Fruit fly (Drosophila melanogaster) Kc167 (cell line): ENCODE data around the gene Or83a.
A peak's percentile ranks its signal among the peaks of the same experiment; 100 is the strongest.

Source experiments
- Myc ChIP-seq: fragments of >200 bp; optimal IDR thresholded peaks from 2 replicates; lab custom pipeline; 2017; ENCODE audit warnings: missing external identifiers
- Sin3A ChIP-seq: fragments of >200 bp; optimal IDR thresholded peaks from 2 replicates; lab custom pipeline; 2018; ENCODE audit warnings: missing external identifiers
- h ChIP-seq: fragments of >200 bp; optimal IDR thresholded peaks from 3 replicates; lab custom pipeline; 2018; ENCODE audit warnings: missing external identifiers
- insv ChIP-seq: fragments of >200 bp; optimal IDR thresholded peaks from 3 replicates; lab custom pipeline; 2018; ENCODE audit warnings: missing external identifiers
- psq ChIP-seq: fragments of >200 bp; optimal IDR thresholded peaks from 2 replicates; lab custom pipeline; 2017; ENCODE audit warnings: missing external identifiers
- ttk ChIP-seq: sonication (Bioruptor generic); optimal IDR thresholded peaks from 2 replicates; lab custom pipeline; 2017; ENCODE audit warnings: missing external identifiers

The Or83a gene

DNA sequence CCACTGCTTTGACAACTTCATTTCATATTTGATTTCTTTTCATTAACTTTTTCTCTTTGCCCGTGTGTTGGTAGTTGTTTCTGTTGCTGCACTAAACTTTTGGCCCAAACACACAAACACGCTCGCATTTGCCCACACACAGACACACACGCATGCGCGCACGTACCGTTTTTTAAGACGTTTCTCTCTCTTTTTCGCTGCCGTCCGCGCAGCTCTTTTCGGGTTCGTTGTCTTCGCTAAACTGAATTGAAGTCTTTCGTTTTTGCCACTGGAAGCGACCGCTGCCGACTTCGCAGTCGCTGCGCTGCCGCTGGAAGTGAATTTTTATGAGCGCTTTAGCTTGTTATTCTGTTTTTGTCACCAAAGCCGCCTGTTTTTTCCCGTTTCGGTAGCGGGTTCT is 6.4 kb downstream of the Or83a start, which contains the start of gene kkv:
Gene kkv (minus strand): TSS at position 246 of the 400 bp plus-strand sequence.
- no peak for TF ChIP-seq insv (lab: Kevin White, UChicago)
- TF ChIP-seq Sin3A (lab: Kevin White, UChicago), result no peak
- TF ChIP-seq h, result no peak
- no peak for TF ChIP-seq ttk (lab: Kevin White, UChicago)
- no peak for TF ChIP-seq Myc
- TF ChIP-seq psq (lab: Kevin White, UChicago), result no peak

DNA sequence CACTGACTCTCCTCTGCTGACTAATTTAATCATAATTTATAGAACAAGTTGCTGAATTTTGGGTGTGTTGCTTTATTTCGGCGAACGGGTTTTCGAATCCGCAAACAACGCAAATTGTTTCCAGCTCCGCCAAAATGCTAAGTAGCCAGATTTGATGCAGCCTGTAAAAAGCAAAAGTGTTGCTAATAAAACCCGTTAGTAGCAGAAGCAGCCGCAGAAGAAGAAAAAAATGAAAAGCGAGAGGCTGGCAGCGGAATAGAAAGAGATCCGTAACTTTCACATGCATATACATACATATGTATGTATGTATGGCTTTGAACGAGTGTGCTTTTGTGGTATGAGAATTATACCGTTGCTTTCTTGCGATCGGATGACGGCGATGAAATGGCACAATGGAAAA is 7.0 kb downstream of the Or83a start:
- TF ChIP-seq psq (lab: Kevin White, UChicago) (no peak), ttk (lab: Kevin White, UChicago) (no peak), insv (lab: Kevin White, UChicago) (no peak), Sin3A (lab: Kevin White, UChicago) (no peak), Myc (no peak), h (no peak)

DNA sequence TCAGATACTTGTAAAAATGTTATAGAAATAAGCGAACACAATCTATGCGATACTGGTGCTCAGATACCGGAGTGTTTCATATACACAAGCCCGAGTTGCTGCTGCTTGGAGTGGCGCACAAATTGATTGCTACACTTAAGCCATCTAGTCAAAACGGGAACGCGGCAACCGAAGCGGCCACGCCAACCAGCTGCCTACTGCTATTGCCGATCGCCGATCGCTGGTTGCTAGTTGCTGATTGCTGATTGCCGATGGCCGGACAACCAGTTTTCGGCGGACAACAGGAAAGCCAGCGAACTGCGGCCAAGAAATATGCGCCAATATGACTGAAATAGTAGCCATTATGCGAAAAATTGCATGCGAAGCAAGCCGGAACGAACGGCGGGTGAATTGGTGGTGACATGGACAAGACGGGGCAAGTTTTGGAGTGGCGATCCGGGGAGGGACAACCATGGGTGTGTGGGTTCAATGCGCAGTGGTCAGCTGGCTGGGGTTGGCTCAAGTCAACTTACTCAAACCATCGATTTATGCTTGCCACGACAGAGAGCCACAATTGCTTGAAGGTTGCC is 8.8 kb downstream of the Or83a start:
- no peak for TF ChIP-seq Myc
- no peak for TF ChIP-seq ttk (lab: Kevin White, UChicago)
- TF ChIP-seq Sin3A (lab: Kevin White, UChicago), result no peak
- no peak for TF ChIP-seq h
- TF ChIP-seq psq (lab: Kevin White, UChicago), result no peak
- TF ChIP-seq insv (lab: Kevin White, UChicago), result no peak

DNA sequence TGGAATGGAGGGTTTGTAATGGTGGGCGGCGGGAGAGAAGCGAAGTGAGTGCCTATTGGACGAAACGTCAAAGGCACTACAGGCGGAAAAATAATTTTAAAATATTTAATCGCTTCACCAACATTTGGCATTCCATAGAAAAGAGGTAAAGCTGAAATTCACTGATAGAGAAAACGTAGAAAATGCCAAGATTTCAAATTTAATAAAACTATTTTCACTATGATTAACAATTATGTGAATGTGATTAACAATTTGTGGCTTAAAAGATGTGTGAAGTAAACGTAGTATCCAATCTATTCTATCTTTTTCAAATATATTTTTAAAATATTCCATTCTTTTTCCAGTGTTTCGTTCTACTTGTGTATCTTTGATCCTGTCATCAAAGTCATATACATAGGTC is 9.6 kb downstream of the Or83a start:
- TF ChIP-seq ttk (lab: Kevin White, UChicago) (no peak), Myc (no peak), Sin3A (lab: Kevin White, UChicago) (no peak), psq (lab: Kevin White, UChicago) (no peak), h (no peak), insv (lab: Kevin White, UChicago) (no peak)

DNA sequence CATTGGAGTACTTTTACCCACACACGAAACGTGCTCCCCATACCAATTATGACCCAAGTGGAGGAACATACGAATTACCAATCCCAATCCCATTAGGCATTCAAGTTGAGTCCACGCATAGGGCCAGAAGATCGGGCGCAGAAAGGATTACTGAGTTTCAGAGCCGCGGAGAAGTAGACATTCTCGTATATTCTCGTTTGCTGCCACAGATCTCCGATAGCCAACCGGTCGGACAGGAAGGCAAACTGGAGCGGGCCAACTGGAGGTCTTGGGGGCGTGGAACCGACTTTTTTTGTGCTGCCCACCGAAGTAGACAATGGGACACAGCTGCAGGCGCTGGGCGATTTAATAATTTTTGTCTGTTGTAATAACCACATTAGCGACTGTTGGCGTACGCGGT is 10.0 kb downstream of the Or83a start:
- no peak for TF ChIP-seq h
- TF ChIP-seq insv (lab: Kevin White, UChicago), result no peak
- no peak for TF ChIP-seq Myc
- TF ChIP-seq Sin3A (lab: Kevin White, UChicago), result no peak
- TF ChIP-seq psq (lab: Kevin White, UChicago), result no peak
- no peak for TF ChIP-seq ttk (lab: Kevin White, UChicago)

DNA sequence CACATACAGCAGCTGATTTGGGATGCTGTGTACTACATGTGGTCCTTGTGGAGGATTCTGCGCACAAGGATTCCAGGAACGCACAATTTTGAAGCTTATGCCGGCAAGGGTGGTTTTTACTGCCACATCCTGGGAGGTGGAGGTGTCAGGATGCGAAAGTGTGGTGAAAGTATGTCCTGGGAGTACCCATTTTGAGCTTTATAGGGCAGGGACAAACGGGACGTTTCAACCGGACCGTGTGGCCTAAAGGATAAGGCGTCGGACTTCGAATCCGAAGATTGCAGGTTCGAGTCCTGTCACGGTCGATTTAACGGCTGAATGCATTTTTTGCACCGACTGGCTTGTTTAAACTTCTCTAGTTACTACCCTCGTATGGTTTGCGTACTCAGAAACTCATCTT is 11.0 kb downstream of the Or83a start:
- TF ChIP-seq Myc, result no peak
- no peak for TF ChIP-seq psq (lab: Kevin White, UChicago)
- TF ChIP-seq ttk (lab: Kevin White, UChicago), result no peak
- no peak for TF ChIP-seq Sin3A (lab: Kevin White, UChicago)
- no peak for TF ChIP-seq h
- TF ChIP-seq insv (lab: Kevin White, UChicago), result no peak

DNA sequence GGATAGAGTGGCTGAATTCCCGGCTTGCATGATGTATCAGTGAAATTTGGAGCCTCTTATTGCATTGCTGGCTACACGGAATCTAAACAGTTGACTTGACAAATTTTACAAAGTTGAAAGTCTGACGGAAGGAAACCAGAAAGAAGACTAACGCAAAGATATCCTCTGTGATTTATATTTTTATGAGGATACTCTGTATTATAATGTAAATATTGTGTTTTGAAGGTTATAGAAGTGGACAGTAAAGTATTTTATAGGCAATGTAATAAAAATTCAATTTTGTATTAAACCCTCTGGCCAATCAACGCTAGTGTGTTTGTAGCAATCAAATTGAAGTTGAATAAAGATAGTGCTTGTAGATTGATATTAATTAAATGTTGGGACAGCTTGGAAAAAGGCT is 11.4 kb downstream of the Or83a start, which contains the start of gene CG14668:
Gene CG14668 (minus strand): TSS at position 101 of the 400 bp plus-strand sequence.
- TF ChIP-seq Sin3A (lab: Kevin White, UChicago), result no peak
- no peak for TF ChIP-seq psq (lab: Kevin White, UChicago)
- TF ChIP-seq Myc, result no peak
- no peak for TF ChIP-seq ttk (lab: Kevin White, UChicago)
- no peak for TF ChIP-seq h
- no peak for TF ChIP-seq insv (lab: Kevin White, UChicago)

DNA sequence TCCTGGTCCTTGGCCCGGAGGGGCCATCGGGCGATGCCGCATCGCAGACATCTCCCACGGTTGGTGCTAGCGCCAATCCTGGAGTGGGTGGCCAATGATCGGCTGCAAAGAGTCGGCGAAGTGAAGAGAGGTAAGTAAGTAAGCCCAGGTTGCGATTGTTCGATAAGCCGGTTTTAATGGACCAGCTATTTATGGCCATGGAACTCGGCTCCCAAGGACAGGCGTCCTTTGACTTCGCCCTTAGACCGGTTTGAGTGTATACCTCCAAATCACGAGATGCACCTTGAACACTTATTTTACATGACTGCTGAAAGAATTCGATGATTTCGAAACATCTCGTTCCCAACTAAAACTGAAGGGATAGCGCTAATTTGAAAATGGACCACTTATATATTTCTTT is 13.2 kb downstream of the Or83a start:
- TF ChIP-seq psq (lab: Kevin White, UChicago) (no peak), ttk (lab: Kevin White, UChicago) (no peak), insv (lab: Kevin White, UChicago) (no peak), Sin3A (lab: Kevin White, UChicago) (no peak), h (no peak), Myc (no peak)

DNA sequence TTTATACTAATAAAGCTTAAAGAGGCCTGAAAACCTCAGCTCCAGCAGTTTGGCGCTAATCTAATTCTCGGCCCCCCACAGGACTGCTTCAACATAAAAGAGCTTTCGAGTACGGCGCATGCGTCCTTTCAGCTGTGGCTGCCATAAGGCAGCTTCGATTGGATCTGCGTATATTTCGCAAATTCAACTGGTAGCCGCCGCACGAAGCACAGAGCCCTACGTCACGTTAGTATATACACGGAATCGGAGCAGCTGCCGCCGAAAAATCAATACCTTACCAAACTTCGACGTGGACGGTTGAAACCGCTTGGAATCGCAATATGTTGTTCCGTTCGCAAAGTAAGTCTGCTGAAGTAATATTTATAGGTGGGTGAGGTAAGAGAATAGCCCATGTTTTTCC is 22.4 kb downstream of the Or83a start, which contains the start of gene 7B2:
Gene 7B2 (plus strand): TSS at position 169 of the 400 bp plus-strand sequence.
- no peak for TF ChIP-seq Sin3A (lab: Kevin White, UChicago)
- no peak for TF ChIP-seq Myc
- no peak for TF ChIP-seq psq (lab: Kevin White, UChicago)
- TF ChIP-seq h, result no peak
- no peak for TF ChIP-seq insv (lab: Kevin White, UChicago)
- no peak for TF ChIP-seq ttk (lab: Kevin White, UChicago)

DNA sequence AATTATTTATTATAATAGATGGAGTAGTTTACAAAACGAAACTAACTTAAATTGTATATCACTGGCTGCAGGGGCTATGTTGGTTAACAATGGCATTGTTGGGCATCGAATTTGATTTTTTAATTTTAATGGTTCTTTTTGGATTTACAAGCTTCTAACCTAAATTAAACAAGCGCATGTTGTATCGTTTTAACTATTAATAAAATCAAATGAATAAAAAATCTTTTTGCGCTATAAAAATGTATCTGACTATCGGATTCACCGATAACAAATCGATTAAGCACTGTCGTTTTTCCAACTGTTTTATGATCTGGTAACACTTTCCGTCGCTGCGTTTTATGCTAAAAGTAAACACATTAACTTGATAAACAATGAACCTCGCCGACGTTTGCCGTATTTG is 24.3 kb downstream of the Or83a start, which contains the start of the genes hd and CG14667:
Gene hd (minus strand): TSS at position 243 of the 400 bp plus-strand sequence.
Gene CG14667 (plus strand): TSS at position 303 of the 400 bp plus-strand sequence.
- TF ChIP-seq Sin3A (lab: Kevin White, UChicago) (no peak), ttk (lab: Kevin White, UChicago) (no peak), psq (lab: Kevin White, UChicago) (no peak), Myc (no peak), insv (lab: Kevin White, UChicago) (no peak), h (no peak)

DNA sequence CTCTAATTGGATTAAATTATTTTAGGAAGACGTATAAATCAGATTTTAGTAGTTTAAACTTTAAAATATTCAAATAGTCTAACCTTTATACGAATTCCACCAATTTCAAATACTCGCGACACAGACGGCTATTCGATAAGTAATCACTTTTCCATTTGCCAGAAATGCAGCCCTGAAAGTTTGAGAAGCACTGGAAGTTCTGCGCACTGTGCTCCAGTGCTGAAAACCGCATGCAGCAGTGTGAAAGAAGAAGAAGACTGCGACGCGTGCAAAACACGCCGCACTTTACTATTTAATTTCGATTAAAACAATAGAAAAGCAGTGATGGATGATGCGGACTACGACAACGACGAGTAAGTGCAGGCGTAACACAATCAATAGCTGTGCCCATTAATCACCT is 27.4 kb downstream of the Or83a start, which contains the start of gene Polr2F:
Gene Polr2F (plus strand): TSS at position 233 of the 400 bp plus-strand sequence.
- TF ChIP-seq psq (lab: Kevin White, UChicago) (peak; percentile 1), insv (lab: Kevin White, UChicago) (no peak)

DNA sequence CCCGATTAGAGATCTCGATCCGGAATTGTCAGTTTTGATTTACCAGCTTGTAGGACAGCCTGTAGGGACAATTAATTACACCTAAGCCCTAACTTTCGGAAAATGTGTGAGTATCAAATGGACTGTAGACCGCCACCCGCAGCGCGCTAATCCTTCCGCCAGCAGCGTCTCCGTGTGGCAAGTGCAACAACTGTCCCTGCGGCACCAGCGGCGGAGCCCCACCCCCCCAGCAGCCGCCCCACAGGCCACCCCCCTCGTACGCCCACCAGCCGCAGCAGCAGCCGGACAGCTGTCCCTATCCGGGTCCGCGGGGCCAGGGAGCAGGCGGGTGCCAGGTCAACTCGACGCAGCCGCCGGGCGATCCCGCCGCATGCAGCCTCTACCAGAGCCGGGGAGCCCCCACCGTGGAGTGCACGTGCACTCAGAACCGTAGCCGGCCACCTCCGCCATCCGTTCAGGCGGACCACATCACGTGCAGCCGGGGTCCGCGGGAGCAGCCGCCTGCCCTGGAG is 29.4 kb downstream of the Or83a start, which contains the start of the genes CG31542 and CG34277:
Gene CG31542 (plus strand): TSS at position 51 of the 512 bp plus-strand sequence.
Gene CG34277 (plus strand): TSS at position 51 of the 512 bp plus-strand sequence.
- no peak for TF ChIP-seq insv (lab: Kevin White, UChicago)
- TF ChIP-seq Sin3A (lab: Kevin White, UChicago), result no peak
- TF ChIP-seq Myc, result no peak
- TF ChIP-seq ttk (lab: Kevin White, UChicago), result no peak
- no peak for TF ChIP-seq psq (lab: Kevin White, UChicago)
- TF ChIP-seq h, result no peak
